Fruit fly (Drosophila melanogaster) whole organism, prepupa: Measurements from ENCODE around the gene CG17637.

Source experiments
- CG1621 ChIP-seq: fragments of 200-800 bp; sonication (Bioruptor generic); optimal IDR thresholded peaks from 3 replicates; lab custom pipeline; 2018; ENCODE audit warnings: missing biosample characterization, mild to moderate bottlenecking, missing genetic modification characterization
- CG16779 ChIP-seq: fragments of 200-800 bp; sonication (Bioruptor generic); optimal IDR thresholded peaks from 3 replicates; lab custom pipeline; 2017; ENCODE audit warnings: missing biosample characterization, mild to moderate bottlenecking, missing genetic modification characterization
- CG6854 ChIP-seq: fragments of 200-800 bp; sonication (Bioruptor generic); optimal IDR thresholded peaks from 2 replicates; lab custom pipeline; 2017; ENCODE audit warnings: missing biosample characterization, mild to moderate bottlenecking, missing genetic modification characterization
- CG7368 ChIP-seq: fragments of 200-800 bp; sonication (Bioruptor generic); optimal IDR thresholded peaks from 3 replicates; lab custom pipeline; 2016; ENCODE audit warnings: missing biosample characterization, missing genetic modification characterization
- CG9139 ChIP-seq: fragments of 200-800 bp; sonication (Bioruptor generic); optimal IDR thresholded peaks from 3 replicates; lab custom pipeline; 2017; ENCODE audit warnings: missing biosample characterization, mild to moderate bottlenecking, missing genetic modification characterization
- Eip78C ChIP-seq: fragments of 200-800 bp; sonication (Bioruptor generic); peaks from one replicate; lab custom pipeline; 2016; ENCODE audit warnings: missing biosample characterization, missing genetic modification characterization
- Ets21C ChIP-seq: fragments of 200-800 bp; sonication (Bioruptor generic); optimal IDR thresholded peaks from 3 replicates; lab custom pipeline; 2016; ENCODE audit warnings: missing biosample characterization, missing genetic modification characterization
- Hr39 ChIP-seq: fragments of 200-800 bp; sonication (Bioruptor generic); optimal IDR thresholded peaks from 2 replicates; lab custom pipeline; 2016; ENCODE audit warnings: missing biosample characterization, missing genetic modification characterization
- net ChIP-seq: fragments of 200-800 bp; sonication (Bioruptor generic); optimal IDR thresholded peaks from 3 replicates; lab custom pipeline; 2016; ENCODE audit warnings: missing biosample characterization, missing genetic modification characterization
- salr ChIP-seq, 2 experiments: fragments of 200-800 bp; sonication (Bioruptor generic); optimal IDR thresholded peaks; 3 replicates each; lab custom pipeline; 2016 to 2018; ENCODE audit warnings: missing biosample characterization in 2 of 2, missing genetic modification characterization in 2 of 2, mild to moderate bottlenecking in 1 of 2
- ss ChIP-seq, 2 experiments: fragments of 200-800 bp; sonication (Bioruptor generic); optimal IDR thresholded peaks; 2 replicates in 1 of 2; 3 replicates in 1 of 2; lab custom pipeline; 2017 to 2018; ENCODE audit warnings: mild to moderate bottlenecking in 2 of 2, missing biosample characterization in 2 of 2, missing genetic modification characterization in 2 of 2, moderate library complexity in 1 of 2

DNA sequence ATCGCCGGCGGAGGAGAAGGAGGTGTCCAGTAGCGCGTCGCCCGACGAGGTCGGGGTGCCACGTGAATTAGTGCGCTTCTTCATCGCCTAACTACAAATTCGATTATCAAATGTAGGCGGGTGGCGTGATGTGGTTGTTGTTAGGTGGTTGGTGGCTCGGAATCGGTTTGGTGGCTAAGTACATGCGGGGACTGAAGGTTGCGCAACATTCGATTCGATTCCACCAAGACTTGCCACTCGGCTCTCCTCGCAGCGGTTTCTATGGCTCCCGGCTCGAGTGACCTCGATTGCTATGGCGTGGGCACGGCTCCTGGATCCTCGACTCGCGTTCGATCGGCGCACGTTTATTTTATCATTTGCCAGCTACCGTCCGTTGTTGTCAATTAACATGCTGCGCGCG, 21.8 kb downstream of the CG17637 start:
- TF ChIP-seq ss (GFP tag; optimal IDR thresholded peaks at IDR 0.05; lab: Kevin White, UChicago): no peak
- TF ChIP-seq CG6854 (GFP tag; lab: Kevin White, UChicago): no peak
- TF ChIP-seq CG1621 (tag; lab: Kevin White, UChicago): no peak
- no peak for TF ChIP-seq CG9139 (GFP tag; lab: Kevin White, UChicago)
- TF ChIP-seq salr (GFP tag; optimal IDR thresholded peaks at IDR 0.05; lab: Kevin White, UChicago): no peak
- no peak for TF ChIP-seq CG7368 (GFP tag; lab: Kevin White, UChicago)
- TF ChIP-seq CG16779: no peak
- no peak for TF ChIP-seq Hr39
- TF ChIP-seq Eip78C (GFP tag; lab: Kevin White, UChicago): no peak
- TF ChIP-seq net: no peak
- TF ChIP-seq Ets21C: no peak
